Fruit fly (Drosophila melanogaster) whole organism, prepupa: ENCODE results near the gene CG14855.

Experiments used
- Blimp-1 ChIP-seq: fragments of 200-800 bp; sonication (Bioruptor generic); optimal IDR thresholded peaks from 3 replicates; lab custom pipeline; 2017; ENCODE audit warnings: missing biosample characterization, missing genetic modification characterization, mild to moderate bottlenecking, moderate library complexity, missing genetic modification reagents
- CG10631 ChIP-seq: fragments of 200-800 bp; sonication (Bioruptor generic); optimal IDR thresholded peaks from 2 replicates; lab custom pipeline; 2016; ENCODE audit warnings: missing biosample characterization, missing genetic modification characterization
- CG10669 ChIP-seq: fragments of 200-800 bp; sonication (Bioruptor generic); optimal IDR thresholded peaks from 3 replicates; lab custom pipeline; 2018; ENCODE audit warnings: missing biosample characterization, mild to moderate bottlenecking, missing genetic modification characterization, moderate library complexity
- CG11762 ChIP-seq: fragments of 200-800 bp; sonication (Bioruptor generic); optimal IDR thresholded peaks from 3 replicates; lab custom pipeline; 2016; ENCODE audit warnings: missing biosample characterization, missing genetic modification characterization; ENCODE audit not compliant: insufficient read depth
- CG11902 ChIP-seq: fragments of 200-800 bp; sonication (Bioruptor generic); optimal IDR thresholded peaks from 3 replicates; lab custom pipeline; 2016; ENCODE audit warnings: missing biosample characterization, missing genetic modification characterization
- CG15336 ChIP-seq: fragments of 200-800 bp; sonication (Bioruptor generic); IDR thresholded peaks from 2 replicates; pipeline ENCODE4 v1.3.6; 2022; ENCODE audit warnings: missing biosample characterization, missing genetic modification characterization
- CG1621 ChIP-seq: fragments of 200-800 bp; sonication (Bioruptor generic); optimal IDR thresholded peaks from 3 replicates; lab custom pipeline; 2018; ENCODE audit warnings: missing biosample characterization, mild to moderate bottlenecking, missing genetic modification characterization
- CG16779 ChIP-seq: fragments of 200-800 bp; sonication (Bioruptor generic); optimal IDR thresholded peaks from 3 replicates; lab custom pipeline; 2017; ENCODE audit warnings: missing biosample characterization, mild to moderate bottlenecking, missing genetic modification characterization
- CG3032 ChIP-seq: fragments of 200-800 bp; optimal IDR thresholded peaks from 2 replicates; lab custom pipeline; 2019; ENCODE audit warnings: missing biosample characterization, mild to moderate bottlenecking, missing genetic modification characterization, moderate library complexity
- CG32006 ChIP-seq: fragments of 200-800 bp; sonication (Bioruptor generic); optimal IDR thresholded peaks from 3 replicates; lab custom pipeline; 2017; ENCODE audit warnings: missing biosample characterization, mild to moderate bottlenecking, missing genetic modification characterization
- CG34406 ChIP-seq: fragments of 200-800 bp; sonication (Bioruptor generic); optimal IDR thresholded peaks from 3 replicates; lab custom pipeline; 2016; ENCODE audit warnings: missing biosample characterization, missing genetic modification characterization
- CG3919 ChIP-seq: fragments of 200-800 bp; sonication (Bioruptor generic); optimal IDR thresholded peaks from 3 replicates; lab custom pipeline; 2016; ENCODE audit warnings: missing biosample characterization, missing genetic modification characterization
- CG6163 ChIP-seq: fragments of 200-800 bp; sonication (Bioruptor generic); IDR thresholded peaks from 3 replicates; pipeline ENCODE4 v1.3.6; 2022; ENCODE audit warnings: missing biosample characterization, missing genetic modification characterization
- CG6854 ChIP-seq: fragments of 200-800 bp; sonication (Bioruptor generic); optimal IDR thresholded peaks from 2 replicates; lab custom pipeline; 2017; ENCODE audit warnings: missing biosample characterization, mild to moderate bottlenecking, missing genetic modification characterization
- CG7368 ChIP-seq: fragments of 200-800 bp; sonication (Bioruptor generic); optimal IDR thresholded peaks from 3 replicates; lab custom pipeline; 2016; ENCODE audit warnings: missing biosample characterization, missing genetic modification characterization
- CG8119 ChIP-seq: fragments of 200-800 bp; sonication (Bioruptor generic); IDR thresholded peaks from 3 replicates; pipeline ENCODE4 v1.3.6; 2022; ENCODE audit warnings: missing biosample characterization, missing genetic modification characterization
- CG8319 ChIP-seq: fragments of 200-800 bp; sonication (Bioruptor generic); optimal IDR thresholded peaks from 3 replicates; lab custom pipeline; 2016; ENCODE audit warnings: missing biosample characterization, missing genetic modification characterization
- CG8632 ChIP-seq: fragments of 200-800 bp; sonication (Bioruptor generic); optimal IDR thresholded peaks from 3 replicates; lab custom pipeline; 2016; ENCODE audit warnings: missing biosample characterization, missing genetic modification characterization
- Eip75B ChIP-seq: fragments of 200-800 bp; sonication (Bioruptor generic); optimal IDR thresholded peaks from 3 replicates; lab custom pipeline; 2016; ENCODE audit warnings: missing biosample characterization, missing genetic modification characterization
- Eip78C ChIP-seq: fragments of 200-800 bp; sonication (Bioruptor generic); peaks from one replicate; lab custom pipeline; 2016; ENCODE audit warnings: missing biosample characterization, missing genetic modification characterization
- Eip93F ChIP-seq: fragments of 200-800 bp; sonication (Bioruptor generic); optimal IDR thresholded peaks from 2 replicates; lab custom pipeline; 2016; ENCODE audit warnings: missing biosample characterization, mild to moderate bottlenecking, missing genetic modification characterization
- Ets21C ChIP-seq: fragments of 200-800 bp; sonication (Bioruptor generic); optimal IDR thresholded peaks from 3 replicates; lab custom pipeline; 2016; ENCODE audit warnings: missing biosample characterization, missing genetic modification characterization
- Ets96B ChIP-seq: fragments of 200-800 bp; optimal IDR thresholded peaks from 2 replicates; lab custom pipeline; 2019; ENCODE audit warnings: missing biosample characterization, mild to moderate bottlenecking, missing genetic modification characterization, moderate library complexity
- Gug ChIP-seq: fragments of 200-800 bp; sonication (Bioruptor generic); IDR thresholded peaks from 2 replicates; pipeline ENCODE4 v1.3.6; 2022; ENCODE audit warnings: missing biosample characterization, missing genetic modification characterization
- Hr38 ChIP-seq: sonication (Bioruptor generic); optimal IDR thresholded peaks from 2 replicates; lab custom pipeline; 2016; ENCODE audit warnings: missing biosample characterization, missing genetic modification characterization
- Hr4 ChIP-seq: fragments of 200-800 bp; sonication (Bioruptor generic); optimal IDR thresholded peaks from 3 replicates; lab custom pipeline; 2016; ENCODE audit warnings: missing biosample characterization, missing genetic modification characterization
- Lpt ChIP-seq: fragments of 200-800 bp; sonication (Bioruptor generic); optimal IDR thresholded peaks from 3 replicates; lab custom pipeline; 2016; ENCODE audit warnings: missing biosample characterization, missing genetic modification characterization
- Met ChIP-seq: fragments of 200-800 bp; sonication (Bioruptor generic); optimal IDR thresholded peaks from 3 replicates; lab custom pipeline; 2016; ENCODE audit warnings: missing biosample characterization, missing genetic modification characterization
- OdsH ChIP-seq: fragments of 200-800 bp; sonication (Bioruptor generic); optimal IDR thresholded peaks from 3 replicates; lab custom pipeline; 2016; ENCODE audit warnings: missing biosample characterization, missing genetic modification characterization
- Smox ChIP-seq: fragments of 200-800 bp; sonication (Bioruptor generic); optimal IDR thresholded peaks from 3 replicates; lab custom pipeline; 2016; ENCODE audit warnings: missing biosample characterization, missing genetic modification characterization
- Sox102F ChIP-seq: fragments of 200-800 bp; sonication (Bioruptor generic); optimal IDR thresholded peaks from 2 replicates; lab custom pipeline; 2016; ENCODE audit warnings: missing biosample characterization, mild to moderate bottlenecking, missing genetic modification characterization
- Sox14 ChIP-seq: fragments of 200-800 bp; sonication (Bioruptor generic); optimal IDR thresholded peaks from 3 replicates; lab custom pipeline; 2016; ENCODE audit warnings: missing biosample characterization, missing genetic modification characterization
- Sox15 ChIP-seq: fragments of 200-800 bp; sonication (Bioruptor generic); optimal IDR thresholded peaks from 3 replicates; lab custom pipeline; 2016; ENCODE audit warnings: missing biosample characterization, missing genetic modification characterization
- achi ChIP-seq: fragments of 200-800 bp; sonication (Bioruptor generic); optimal IDR thresholded peaks from 3 replicates; lab custom pipeline; 2016; ENCODE audit warnings: missing biosample characterization, missing genetic modification characterization
- acj6 ChIP-seq: fragments of 200-800 bp; sonication (Bioruptor generic); optimal IDR thresholded peaks from 3 replicates; lab custom pipeline; 2016; ENCODE audit warnings: missing biosample characterization, missing genetic modification characterization
- cyc ChIP-seq: fragments of 200-800 bp; sonication (Bioruptor generic); optimal IDR thresholded peaks from 3 replicates; lab custom pipeline; 2016; ENCODE audit warnings: missing biosample characterization, missing genetic modification characterization
- dac ChIP-seq: fragments of 200-800 bp; sonication (Bioruptor generic); optimal IDR thresholded peaks from 2 replicates; lab custom pipeline; 2017; ENCODE audit warnings: missing biosample characterization, mild to moderate bottlenecking, missing genetic modification characterization
- dsx ChIP-seq: fragments of 200-800 bp; optimal IDR thresholded peaks from 3 replicates; lab custom pipeline; 2019; ENCODE audit warnings: missing biosample characterization, mild to moderate bottlenecking, missing genetic modification characterization, moderate library complexity; ENCODE audit not compliant: poor library complexity, severe bottlenecking
- esn ChIP-seq: fragments of 200-800 bp; sonication (Bioruptor generic); optimal IDR thresholded peaks from 2 replicates; lab custom pipeline; 2016; ENCODE audit warnings: missing biosample characterization, mild to moderate bottlenecking, missing genetic modification characterization, moderate library complexity
- fd59A ChIP-seq: fragments of 200-800 bp; sonication (Bioruptor generic); optimal IDR thresholded peaks from 2 replicates; lab custom pipeline; 2017; ENCODE audit warnings: missing biosample characterization, mild to moderate bottlenecking, missing genetic modification characterization, missing genetic modification reagents
- fkh ChIP-seq: fragments of 200-800 bp; sonication (Bioruptor generic); optimal IDR thresholded peaks from 3 replicates; lab custom pipeline; 2017; ENCODE audit warnings: missing biosample characterization, mild to moderate bottlenecking, missing genetic modification characterization, moderate library complexity
- pdm3 ChIP-seq: fragments of 200-800 bp; sonication (Bioruptor generic); optimal IDR thresholded peaks from 3 replicates; lab custom pipeline; 2016; ENCODE audit warnings: missing biosample characterization, missing genetic modification characterization
- salr ChIP-seq, 2 experiments: fragments of 200-800 bp; sonication (Bioruptor generic); optimal IDR thresholded peaks; 3 replicates each; lab custom pipeline; 2016 to 2018; ENCODE audit warnings: missing biosample characterization in 2 of 2, missing genetic modification characterization in 2 of 2, mild to moderate bottlenecking in 1 of 2
- ss ChIP-seq, 2 experiments: fragments of 200-800 bp; sonication (Bioruptor generic); optimal IDR thresholded peaks; 2 replicates in 1 of 2; 3 replicates in 1 of 2; lab custom pipeline; 2017 to 2018; ENCODE audit warnings: mild to moderate bottlenecking in 2 of 2, missing biosample characterization in 2 of 2, missing genetic modification characterization in 2 of 2, moderate library complexity in 1 of 2
- svp ChIP-seq: fragments of 200-800 bp; sonication (Bioruptor generic); peaks from one replicate; lab custom pipeline; 2016; ENCODE audit warnings: missing biosample characterization, missing genetic modification characterization
- topi ChIP-seq: fragments of 200-800 bp; sonication (Bioruptor generic); optimal IDR thresholded peaks from 3 replicates; lab custom pipeline; 2016; ENCODE audit warnings: missing biosample characterization, missing genetic modification characterization
- vri ChIP-seq: fragments of 200-800 bp; sonication (Bioruptor generic); optimal IDR thresholded peaks from 3 replicates; lab custom pipeline; 2016; ENCODE audit warnings: missing biosample characterization, mild to moderate bottlenecking, missing genetic modification characterization

CG14855 gene

dm6 chr3R:14846924-14847599 is 51.0 kb downstream of the CG14855 start (continued):
- peak; percentile 42 for TF ChIP-seq CG11902
- TF ChIP-seq CG8319 (GFP tag; lab: Kevin White, UChicago): peak; percentile 70
- no peak for TF ChIP-seq Sox102F (GFP tag; lab: Kevin White, UChicago)
- TF ChIP-seq Gug (GFP tag; lab: Robert Waterston, UW): peak; percentile 71
- TF ChIP-seq CG34406: peak; percentile 67
- TF ChIP-seq salr (GFP tag; optimal IDR thresholded peaks at IDR 0.05; lab: Kevin White, UChicago): peak in 1 of 2 experiments; percentile 85
- TF ChIP-seq CG3032: no peak
- TF ChIP-seq Eip75B (GFP tag; lab: Kevin White, UChicago): peak; percentile 65
- TF ChIP-seq CG3919 (GFP tag; lab: Kevin White, UChicago): peak; percentile 86
- TF ChIP-seq Hr38: peak; percentile 52
- no peak for TF ChIP-seq vri
- TF ChIP-seq CG11762 (GFP tag; lab: Kevin White, UChicago): peak; percentile 68
- TF ChIP-seq Lpt (GFP tag; lab: Kevin White, UChicago): peak; percentile 83
- no peak for TF ChIP-seq esn (GFP tag; lab: Kevin White, UChicago)
- peak; percentile 95 for TF ChIP-seq Blimp-1
- TF ChIP-seq CG6854: no peak
- TF ChIP-seq CG10669: peak; percentile 57
- TF ChIP-seq Smox (GFP tag; lab: Kevin White, UChicago): no peak
- peak; percentile 50 for TF ChIP-seq cyc
- peak; percentile 78 for TF ChIP-seq achi (GFP tag; lab: Kevin White, UChicago)
- no peak for TF ChIP-seq fkh
- peak; percentile 32 for TF ChIP-seq Sox15 (GFP tag; lab: Kevin White, UChicago)
- TF ChIP-seq Eip78C (GFP tag; lab: Kevin White, UChicago): peak; percentile 94
- TF ChIP-seq acj6 (GFP tag; lab: Kevin White, UChicago): peak; percentile 78
- peak; percentile 37 for TF ChIP-seq dsx (GFP tag; lab: Kevin White, UChicago)
- peak; percentile 70 for TF ChIP-seq svp (GFP tag; lab: Kevin White, UChicago)
- peak; percentile 63 for TF ChIP-seq CG7368 (GFP tag; lab: Kevin White, UChicago)

- no peak for TF ChIP-seq CG8119
- peak; percentile 35 for TF ChIP-seq CG32006 (GFP tag; lab: Kevin White, UChicago)
- peak; percentile 25; the same call in 1 of the 3 replicates for TF ChIP-seq CG6163 (GFP tag; lab: Robert Waterston, UW)
- peak; percentile 31 for TF ChIP-seq acj6 (GFP tag; lab: Kevin White, UChicago)
- TF ChIP-seq CG1621 (tag; lab: Kevin White, UChicago): no peak
- peak; percentile 19 for TF ChIP-seq Sox14 (GFP tag; lab: Kevin White, UChicago)
- peak; percentile 16 for TF ChIP-seq pdm3 (GFP tag; lab: Kevin White, UChicago)
- TF ChIP-seq Eip78C (GFP tag; lab: Kevin White, UChicago): peak; percentile 79
- peak; percentile 64 for TF ChIP-seq Ets96B
- peak; percentile 46; the same call in 1 of the 2 replicates for TF ChIP-seq CG15336 (GFP tag; lab: Robert Waterston, UW)
- no peak for TF ChIP-seq CG6854
- no peak for TF ChIP-seq vri
- no peak for TF ChIP-seq CG11762 (GFP tag; lab: Kevin White, UChicago)
- TF ChIP-seq esn (GFP tag; lab: Kevin White, UChicago): no peak
- TF ChIP-seq CG10669: peak; percentile 50
- TF ChIP-seq achi (GFP tag; lab: Kevin White, UChicago): peak; percentile 21
- peak in 1 of 2 experiments; percentile 41 for TF ChIP-seq ss (GFP tag; optimal IDR thresholded peaks at IDR 0.05; lab: Kevin White, UChicago)
- TF ChIP-seq CG7368 (GFP tag; lab: Kevin White, UChicago): no peak
- TF ChIP-seq dac (GFP tag; lab: Kevin White, UChicago): no peak
- TF ChIP-seq Lpt (GFP tag; lab: Kevin White, UChicago): no peak
- TF ChIP-seq Eip93F (GFP tag; lab: Kevin White, UChicago): no peak
- peak; percentile 58 for TF ChIP-seq dsx (GFP tag; lab: Kevin White, UChicago)
- no peak for TF ChIP-seq Met (GFP tag; lab: Kevin White, UChicago)
- TF ChIP-seq salr (GFP tag; optimal IDR thresholded peaks at IDR 0.05; lab: Kevin White, UChicago): no peak
- peak; percentile 24 for TF ChIP-seq OdsH (GFP tag; lab: Kevin White, UChicago)
- no peak for TF ChIP-seq CG8632 (GFP tag; lab: Kevin White, UChicago)
- TF ChIP-seq CG10631: peak; percentile 5
- TF ChIP-seq CG3919 (GFP tag; lab: Kevin White, UChicago): peak; percentile 39
- no peak for TF ChIP-seq CG34406
- no peak for TF ChIP-seq Ets21C (GFP tag; lab: Kevin White, UChicago)
- TF ChIP-seq Hr4 (GFP tag; lab: Kevin White, UChicago): no peak
- TF ChIP-seq fkh: no peak
- TF ChIP-seq Sox15 (GFP tag; lab: Kevin White, UChicago): no peak
- TF ChIP-seq Blimp-1: no peak
- TF ChIP-seq topi: no peak
- no peak for TF ChIP-seq CG16779 (tag; lab: Kevin White, UChicago)
- peak; percentile 40 for TF ChIP-seq fd59A (GFP tag; lab: Kevin White, UChicago)
Measured at dm6 chr3R:14847844-14848243, 51.7 kb downstream of the CG14855 start.
